Fruit fly (Drosophila melanogaster) whole organism, embryonic: ENCODE results near the gene Tengl3.

Source experiments
- B-H1 ChIP-seq: fragments of 200-800 bp; sonication (Bioruptor generic); IDR thresholded peaks from 3 replicates; pipeline ENCODE4 v1.3.6; 2022; ENCODE audit warnings: missing biosample characterization, missing genetic modification characterization
- Bdp1 ChIP-seq: fragments of 200-800 bp; sonication (Bioruptor generic); optimal IDR thresholded peaks from 3 replicates; lab custom pipeline; 2016; ENCODE audit warnings: missing biosample characterization, missing genetic modification characterization
- CG10147 ChIP-seq: fragments of 200-800 bp; sonication (Bioruptor generic); optimal IDR thresholded peaks from 2 replicates; lab custom pipeline; 2019; ENCODE audit warnings: missing biosample characterization, mild to moderate bottlenecking, missing genetic modification characterization, moderate library complexity
- CG10543 ChIP-seq: fragments of 200-800 bp; sonication (Bioruptor generic); optimal IDR thresholded peaks from 3 replicates; lab custom pipeline; 2017; ENCODE audit warnings: missing biosample characterization, mild to moderate bottlenecking, missing genetic modification characterization, moderate library complexity
- CG11456 ChIP-seq: fragments of 200-800 bp; sonication (Bioruptor generic); IDR thresholded peaks from 3 replicates; pipeline ENCODE4 v1.3.6; 2022; ENCODE audit warnings: missing biosample characterization, missing genetic modification characterization
- CG11504 ChIP-seq: fragments of 200-800 bp; sonication (Bioruptor generic); optimal IDR thresholded peaks from 3 replicates; lab custom pipeline; 2019; ENCODE audit warnings: missing biosample characterization, mild to moderate bottlenecking, missing genetic modification characterization, moderate library complexity
- CG13775 ChIP-seq: fragments of 200-800 bp; sonication (Bioruptor generic); optimal IDR thresholded peaks from 3 replicates; lab custom pipeline; 2017; ENCODE audit warnings: missing biosample characterization, mild to moderate bottlenecking, missing genetic modification characterization
- CG17186 ChIP-seq: fragments of 200-800 bp; sonication (Bioruptor generic); optimal IDR thresholded peaks from 3 replicates; lab custom pipeline; 2017; ENCODE audit warnings: missing biosample characterization, missing genetic modification reagents, missing genetic modification characterization
- CG17359 ChIP-seq: fragments of 200-800 bp; sonication (Bioruptor generic); optimal IDR thresholded peaks from 3 replicates; lab custom pipeline; 2018; ENCODE audit warnings: missing biosample characterization, mild to moderate bottlenecking, missing genetic modification characterization, moderate library complexity
- CG17568 ChIP-seq: fragments of 200-800 bp; sonication (Bioruptor generic); optimal IDR thresholded peaks from 2 replicates; lab custom pipeline; 2018; ENCODE audit warnings: missing biosample characterization, mild to moderate bottlenecking, missing genetic modification characterization, moderate library complexity
- CG18262 ChIP-seq: fragments of 200-800 bp; optimal IDR thresholded peaks from 3 replicates; lab custom pipeline; 2019; ENCODE audit warnings: missing biosample characterization, mild to moderate bottlenecking, missing genetic modification characterization, moderate library complexity
- CG1832 ChIP-seq: fragments of 200-800 bp; sonication (Bioruptor generic); optimal IDR thresholded peaks from 2 replicates; lab custom pipeline; 2017; ENCODE audit warnings: missing biosample characterization, mild to moderate bottlenecking, missing genetic modification characterization, inconsistent platforms
- CG30431 ChIP-seq: fragments of 200-800 bp; sonication (Bioruptor generic); optimal IDR thresholded peaks from 2 replicates; lab custom pipeline; 2017; ENCODE audit warnings: missing biosample characterization, missing genetic modification characterization
- CG3065 ChIP-seq: fragments of 200-800 bp; sonication (Bioruptor generic); optimal IDR thresholded peaks from 2 replicates; lab custom pipeline; 2016; ENCODE audit warnings: missing biosample characterization, missing genetic modification characterization
- CG31224 ChIP-seq: fragments of 200-800 bp; sonication (Bioruptor generic); IDR thresholded peaks from 2 replicates; pipeline ENCODE4 v1.3.6; 2022; ENCODE audit warnings: missing biosample characterization, missing genetic modification characterization
- CG3995 ChIP-seq: fragments of 200-800 bp; sonication (Bioruptor generic); optimal IDR thresholded peaks from 3 replicates; lab custom pipeline; 2016; ENCODE audit warnings: missing biosample characterization, missing genetic modification characterization
- CG5953 ChIP-seq: fragments of 200-800 bp; sonication (Bioruptor generic); IDR thresholded peaks from 2 replicates; pipeline ENCODE4 v1.3.6; 2022; ENCODE audit warnings: missing biosample characterization, missing genetic modification characterization
- CG6175 ChIP-seq: fragments of 200-800 bp; sonication (Bioruptor generic); IDR thresholded peaks from 3 replicates; pipeline ENCODE4 v1.3.6; 2022; ENCODE audit warnings: missing biosample characterization, missing genetic modification characterization
- CG6254 ChIP-seq: fragments of 200-800 bp; sonication (Bioruptor generic); optimal IDR thresholded peaks from 3 replicates; lab custom pipeline; 2017; ENCODE audit warnings: mild to moderate bottlenecking, missing biosample characterization, missing genetic modification reagents, missing genetic modification characterization
- CG6854 ChIP-seq: fragments of 200-800 bp; sonication (Bioruptor generic); optimal IDR thresholded peaks from 3 replicates; lab custom pipeline; 2017; ENCODE audit warnings: missing biosample characterization, mild to moderate bottlenecking, missing genetic modification characterization
- CG7357 ChIP-seq: fragments of 200-800 bp; sonication (Bioruptor generic); IDR thresholded peaks from 3 replicates; pipeline ENCODE4 v1.3.6; 2022; ENCODE audit warnings: missing biosample characterization, missing genetic modification characterization
- CG7745 ChIP-seq: fragments of 200-800 bp; sonication (Bioruptor generic); optimal IDR thresholded peaks from 2 replicates; lab custom pipeline; 2018; ENCODE audit warnings: missing biosample characterization, mild to moderate bottlenecking, missing genetic modification characterization, moderate library complexity
- CG9817 ChIP-seq: fragments of 200-800 bp; sonication (Bioruptor generic); optimal IDR thresholded peaks from 2 replicates; lab custom pipeline; 2018; ENCODE audit warnings: missing biosample characterization, mild to moderate bottlenecking, missing genetic modification characterization, moderate library complexity
- CG9932 ChIP-seq: fragments of 200-800 bp; sonication (Bioruptor generic); IDR thresholded peaks from 2 replicates; pipeline ENCODE4 v1.3.6; 2022; ENCODE audit warnings: missing biosample characterization, missing genetic modification characterization
- Dip2 ChIP-seq: fragments of 200-800 bp; sonication (Bioruptor generic); IDR thresholded peaks from 2 replicates; pipeline ENCODE4 v1.3.6; 2022; ENCODE audit warnings: missing biosample characterization, missing genetic modification characterization
- Doc2 ChIP-seq: fragments of 200-800 bp; sonication (Bioruptor generic); IDR thresholded peaks from 2 replicates; pipeline ENCODE4 v1.3.6; 2022; ENCODE audit warnings: missing biosample characterization, missing genetic modification characterization
- Ets65A ChIP-seq: fragments of 200-800 bp; sonication (Bioruptor generic); peaks from one replicate; lab custom pipeline; 2016; ENCODE audit warnings: missing biosample characterization, missing genetic modification characterization
- H2.0 ChIP-seq: fragments of 200-800 bp; sonication (Bioruptor generic); IDR thresholded peaks from 2 replicates; pipeline ENCODE4 v1.3.6; 2022; ENCODE audit warnings: missing biosample characterization, missing genetic modification characterization
- HLH54F ChIP-seq: fragments of 200-800 bp; sonication (Bioruptor generic); optimal IDR thresholded peaks from 3 replicates; lab custom pipeline; 2016; ENCODE audit warnings: missing biosample characterization, missing genetic modification characterization
- Hsf ChIP-seq: fragments of 200-800 bp; sonication (Bioruptor generic); optimal IDR thresholded peaks from 3 replicates; lab custom pipeline; 2016; ENCODE audit warnings: missing biosample characterization, missing genetic modification characterization
- Jarid2 ChIP-seq: fragments of 200-800 bp; sonication (Bioruptor generic); optimal IDR thresholded peaks from 3 replicates; lab custom pipeline; 2017; ENCODE audit warnings: mild to moderate bottlenecking, missing biosample characterization, missing genetic modification reagents, missing genetic modification characterization
- MESR4 ChIP-seq: fragments of 200-800 bp; sonication (Bioruptor generic); optimal IDR thresholded peaks from 2 replicates; lab custom pipeline; 2018; ENCODE audit warnings: missing biosample characterization, mild to moderate bottlenecking, missing genetic modification characterization, moderate library complexity
- Mad ChIP-seq: fragments of 200-800 bp; sonication (Bioruptor generic); optimal IDR thresholded peaks from 2 replicates; lab custom pipeline; 2016; ENCODE audit warnings: missing biosample characterization, missing genetic modification characterization
- Mrtf ChIP-seq: fragments of 200-800 bp; sonication (Bioruptor generic); IDR thresholded peaks from 3 replicates; pipeline ENCODE4 v1.3.6; 2022; ENCODE audit warnings: missing biosample characterization, missing genetic modification characterization
- Sin3A ChIP-seq: fragments of >200 bp; optimal IDR thresholded peaks from 2 replicates; lab custom pipeline; 2018
- ato ChIP-seq: fragments of 200-800 bp; sonication (Bioruptor generic); IDR thresholded peaks from 2 replicates; pipeline ENCODE4 v1.3.6; 2022; ENCODE audit warnings: missing biosample characterization, missing genetic modification characterization; ENCODE audit not compliant: partially characterized antibody
- bbx ChIP-seq: fragments of 200-800 bp; sonication (Bioruptor generic); IDR thresholded peaks from 2 replicates; pipeline ENCODE4 v1.3.6; 2022; ENCODE audit warnings: missing biosample characterization, missing genetic modification characterization; ENCODE audit not compliant: partially characterized antibody
- cato ChIP-seq: fragments of 200-800 bp; sonication (Bioruptor generic); optimal IDR thresholded peaks from 2 replicates; lab custom pipeline; 2016; ENCODE audit warnings: missing biosample characterization, missing genetic modification characterization, borderline replicate concordance
- chinmo ChIP-seq: fragments of 200-800 bp; sonication (Bioruptor generic); IDR thresholded peaks from 4 replicates; pipeline ENCODE4 v1.3.6; 2022; ENCODE audit warnings: missing biosample characterization, missing genetic modification characterization; ENCODE audit not compliant: partially characterized antibody
- chm ChIP-seq: fragments of 200-800 bp; sonication (Bioruptor generic); IDR thresholded peaks from 2 replicates; pipeline ENCODE4 v1.3.6; 2022; ENCODE audit warnings: missing biosample characterization, missing genetic modification characterization
- ci ChIP-seq: fragments of 200-800 bp; sonication (Bioruptor generic); IDR thresholded peaks from 3 replicates; pipeline ENCODE4 v1.3.6; 2022; ENCODE audit warnings: missing biosample characterization, missing genetic modification characterization
- gfzf ChIP-seq: fragments of 200-800 bp; sonication (Bioruptor generic); optimal IDR thresholded peaks from 2 replicates; lab custom pipeline; 2016; ENCODE audit warnings: missing biosample characterization, mild to moderate bottlenecking, missing genetic modification characterization, moderate library complexity
- ken ChIP-seq: fragments of 200-800 bp; sonication (Bioruptor generic); IDR thresholded peaks from 3 replicates; pipeline ENCODE4 v1.3.6; 2022; ENCODE audit warnings: missing biosample characterization, missing genetic modification characterization
- pho ChIP-seq: fragments of 200-800 bp; sonication (Bioruptor generic); optimal IDR thresholded peaks from 2 replicates; lab custom pipeline; 2016; ENCODE audit warnings: missing biosample characterization, missing genetic modification characterization
- pros ChIP-seq: fragments of 200-800 bp; sonication (Bioruptor generic); optimal IDR thresholded peaks from 3 replicates; lab custom pipeline; 2019; ENCODE audit warnings: missing biosample characterization, mild to moderate bottlenecking, missing genetic modification characterization, moderate library complexity
- pum ChIP-seq: fragments of 200-800 bp; sonication (Bioruptor generic); optimal IDR thresholded peaks from 2 replicates; lab custom pipeline; 2016; ENCODE audit warnings: missing biosample characterization, missing genetic modification characterization
- pzg ChIP-seq: fragments of 200-800 bp; sonication (Bioruptor generic); optimal IDR thresholded peaks from 3 replicates; lab custom pipeline; 2018; ENCODE audit warnings: missing biosample characterization, mild to moderate bottlenecking, missing genetic modification characterization, moderate library complexity
- repo ChIP-seq: fragments of 200-800 bp; sonication (Bioruptor generic); optimal IDR thresholded peaks from 2 replicates; lab custom pipeline; 2016; ENCODE audit warnings: missing biosample characterization, missing genetic modification characterization
- sisA ChIP-seq: fragments of 200-800 bp; sonication (Bioruptor generic); IDR thresholded peaks from 2 replicates; pipeline ENCODE4 v1.3.6; 2022; ENCODE audit warnings: missing biosample characterization, missing genetic modification characterization
- tx ChIP-seq: fragments of 200-800 bp; sonication (Bioruptor generic); optimal IDR thresholded peaks from 2 replicates; lab custom pipeline; 2016; ENCODE audit warnings: missing biosample characterization, missing genetic modification characterization
- wdn ChIP-seq: fragments of 200-800 bp; sonication (Bioruptor generic); IDR thresholded peaks from 2 replicates; pipeline ENCODE4 v1.3.6; 2022; ENCODE audit warnings: missing biosample characterization, missing genetic modification characterization
- zfh1 ChIP-seq: fragments of 200-800 bp; sonication (Bioruptor generic); IDR thresholded peaks from 3 replicates; pipeline ENCODE4 v1.3.6; 2022; ENCODE audit warnings: missing biosample characterization, missing genetic modification characterization

Tengl3 gene

DNA sequence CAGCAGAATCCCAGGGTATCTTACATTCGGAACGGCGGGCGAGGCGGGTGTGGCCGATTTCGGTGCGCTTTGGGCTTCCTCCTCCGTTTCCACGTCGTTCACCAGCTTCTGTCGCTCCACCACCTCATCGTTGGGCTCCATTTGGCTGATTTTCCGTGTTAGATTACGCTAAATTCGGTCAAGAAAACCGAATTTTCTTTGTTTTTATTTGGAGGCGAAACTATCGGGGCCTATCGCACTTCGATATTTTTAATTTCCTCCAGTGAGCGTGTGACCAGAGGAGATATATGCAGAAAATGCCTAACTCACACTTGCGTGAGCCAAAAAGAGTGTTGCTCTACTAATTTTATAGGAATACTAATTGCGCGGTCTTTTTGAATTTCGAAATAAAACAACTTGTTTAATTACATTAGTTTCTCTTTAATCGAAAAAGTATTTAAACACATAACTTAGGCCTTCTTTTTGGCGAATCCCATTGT is 45.9 kb downstream of the Tengl3 start, which contains the start of gene CG10874 (continued):
- TF ChIP-seq CG30431 (GFP tag; lab: Kevin White, UChicago) (no peak), CG11504 (tag; lab: Kevin White, UChicago) (peak; percentile 10), tx (GFP tag; lab: Kevin White, UChicago) (no peak), Ets65A (GFP tag; lab: Kevin White, UChicago) (peak; percentile 90), repo (GFP tag; lab: Kevin White, UChicago) (no peak), CG10543 (GFP tag; lab: Kevin White, UChicago) (peak; percentile 3), Bdp1 (GFP tag; lab: Kevin White, UChicago) (no peak), CG17359 (tag; lab: Kevin White, UChicago) (no peak), CG10147 (GFP tag; lab: Kevin White, UChicago) (no peak), Dip2 (GFP tag; lab: Robert Waterston, UW) (no peak), Doc2 (GFP tag; lab: Robert Waterston, UW) (no peak), wdn (no peak), gfzf (GFP tag; lab: Kevin White, UChicago) (peak; percentile 98), Sin3A (lab: Kevin White, UChicago) (peak; percentile 70), CG11456 (GFP tag; lab: Robert Waterston, UW) (no peak), MESR4 (GFP tag; lab: Kevin White, UChicago) (peak; percentile 87), HLH54F (GFP tag; lab: Kevin White, UChicago) (no peak), sisA (GFP tag; lab: Robert Waterston, UW) (no peak), B-H1 (GFP tag; lab: Robert Waterston, UW) (no peak), CG3065 (GFP tag; lab: Kevin White, UChicago) (no peak), bbx (GFP tag; lab: Robert Waterston, UW) (no peak), ci (GFP tag; lab: Robert Waterston, UW) (no peak), CG9932 (GFP tag; lab: Robert Waterston, UW) (no peak), Mrtf (no peak), CG6254 (GFP tag; lab: Kevin White, UChicago) (no peak), CG7357 (no peak), CG7745 (no peak), CG9817 (tag; lab: Kevin White, UChicago) (no peak), CG18262 (no peak), CG5953 (GFP tag; lab: Robert Waterston, UW) (no peak), H2.0 (no peak), CG6175 (GFP tag; lab: Robert Waterston, UW) (no peak), cato (no peak), chm (no peak), CG13775 (no peak), pho (GFP tag; lab: Kevin White, UChicago) (no peak), zfh1 (no peak), CG1832 (no peak), Hsf (GFP tag; lab: Kevin White, UChicago) (no peak), pros (GFP tag; lab: Kevin White, UChicago) (no peak), CG17186 (GFP tag; lab: Kevin White, UChicago) (peak; percentile 17), ato (GFP tag; lab: Robert Waterston, UW) (no peak), CG3995 (no peak), pum (GFP tag; lab: Kevin White, UChicago) (no peak), CG17568 (GFP tag; lab: Kevin White, UChicago) (no peak), pzg (peak; percentile 98), Jarid2 (GFP tag; lab: Kevin White, UChicago) (no peak), CG31224 (no peak), CG6854 (GFP tag; lab: Kevin White, UChicago) (no peak), ken (no peak), Mad (GFP tag; lab: Kevin White, UChicago) (no peak), chinmo (GFP tag; lab: Robert Waterston, UW) (no peak)
